Worm (Caenorhabditis elegans) whole organism, mixed stage, embryonic: Measurements from ENCODE around the gene asp-12.
A peak's percentile ranks its signal among the peaks of the same experiment; 100 is the strongest.

ENCODE experiments used
- M03D4.4 ChIP-seq: sonication (generic microtip); optimal IDR thresholded peaks from 2 replicates; lab custom pipeline; 2017; ENCODE audit warnings: mild to moderate bottlenecking, missing genetic modification characterization, missing compliant biosample characterization
- bed-3 ChIP-seq: fragments of 200-800 bp; sonication (Bioruptor generic); optimal IDR thresholded peaks from 3 replicates; lab custom pipeline; 2018; ENCODE audit warnings: mild to moderate bottlenecking, missing genetic modification characterization, moderate library complexity, missing compliant biosample characterization
- blmp-1 ChIP-seq: fragments of 150-350 bp; optimal IDR thresholded peaks from 2 replicates; lab custom pipeline; 2014; ENCODE audit warnings: missing biosample characterization, missing genetic modification characterization
- ceh-39 ChIP-seq: fragments of 150-350 bp; optimal IDR thresholded peaks from 2 replicates; lab custom pipeline; 2014; ENCODE audit warnings: missing biosample characterization, missing genetic modification characterization
- ceh-83 ChIP-seq: fragments of 200-800 bp; sonication (Bioruptor generic); optimal IDR thresholded peaks from 2 replicates; lab custom pipeline; 2018; ENCODE audit warnings: mild to moderate bottlenecking, missing genetic modification characterization, missing compliant biosample characterization
- ces-1 ChIP-seq: fragments of 150-350 bp; optimal IDR thresholded peaks from 2 replicates; lab custom pipeline; 2014; ENCODE audit warnings: missing biosample characterization, missing genetic modification reagents, missing genetic modification characterization
- cnd-1 ChIP-seq: fragments of 200-800 bp; sonication (Bioruptor generic); optimal IDR thresholded peaks from 2 replicates; lab custom pipeline; 2018; ENCODE audit warnings: mild to moderate bottlenecking, missing genetic modification characterization, missing compliant biosample characterization
- elt-1 ChIP-seq: sonication (generic microtip); optimal IDR thresholded peaks from 2 replicates; lab custom pipeline; 2017; ENCODE audit warnings: missing genetic modification characterization, mild to moderate bottlenecking, missing compliant biosample characterization, antibody characterized with exemption, moderate library complexity, borderline replicate concordance; ENCODE audit not compliant: insufficient read depth
- flh-1 ChIP-seq: fragments of 200-800 bp; sonication (Bioruptor generic); optimal IDR thresholded peaks from 2 replicates; lab custom pipeline; 2018; ENCODE audit warnings: mild to moderate bottlenecking, missing genetic modification characterization, moderate library complexity, missing compliant biosample characterization
- ham-2 ChIP-seq: fragments of 200-800 bp; sonication (Bioruptor generic); optimal IDR thresholded peaks from 2 replicates; lab custom pipeline; 2018; ENCODE audit warnings: mild to moderate bottlenecking, missing genetic modification characterization, missing compliant biosample characterization
- lin-13 ChIP-seq: fragments of 150-350 bp; optimal IDR thresholded peaks from 2 replicates; lab custom pipeline; 2014; ENCODE audit warnings: missing biosample characterization, missing genetic modification characterization
- lin-32 ChIP-seq: fragments of 200-800 bp; sonication (Bioruptor generic); optimal IDR thresholded peaks from 2 replicates; lab custom pipeline; 2018; ENCODE audit warnings: mild to moderate bottlenecking, missing genetic modification characterization, missing compliant biosample characterization
- lsy-2 ChIP-seq: fragments of 150-350 bp; optimal IDR thresholded peaks from 2 replicates; lab custom pipeline; 2014; ENCODE audit warnings: missing biosample characterization, missing genetic modification characterization
- mab-5 ChIP-seq: fragments of 150-350 bp; optimal IDR thresholded peaks from 2 replicates; lab custom pipeline; 2014; ENCODE audit warnings: missing biosample characterization, missing genetic modification characterization
- mep-1 ChIP-seq: fragments of 150-350 bp; optimal IDR thresholded peaks from 2 replicates; lab custom pipeline; 2017; ENCODE audit warnings: missing biosample characterization, missing genetic modification reagents, missing genetic modification characterization, inconsistent platforms
- mls-2 ChIP-seq: sonication (generic microtip); optimal IDR thresholded peaks from 2 replicates; lab custom pipeline; 2016; ENCODE audit warnings: mild to moderate bottlenecking, missing genetic modification characterization, moderate library complexity, missing compliant biosample characterization
- nhr-12 ChIP-seq: fragments of 150-350 bp; optimal IDR thresholded peaks from 2 replicates; lab custom pipeline; 2014; ENCODE audit warnings: missing biosample characterization, missing genetic modification characterization
- nhr-237 ChIP-seq: fragments of 150-350 bp; optimal IDR thresholded peaks from 2 replicates; lab custom pipeline; 2014; ENCODE audit warnings: missing biosample characterization, missing genetic modification characterization
- nhr-28 ChIP-seq: fragments of 150-350 bp; optimal IDR thresholded peaks from 2 replicates; lab custom pipeline; 2014; ENCODE audit warnings: missing biosample characterization, missing genetic modification characterization
- pha-4 ChIP-seq: fragments of 150-350 bp; optimal IDR thresholded peaks from 2 replicates; lab custom pipeline; 2018; ENCODE audit warnings: missing biosample characterization, missing genetic modification reagents, missing genetic modification characterization
- sem-2 ChIP-seq: fragments of 200-800 bp; sonication (Bioruptor generic); optimal IDR thresholded peaks from 2 replicates; lab custom pipeline; 2018; ENCODE audit warnings: mild to moderate bottlenecking, missing genetic modification characterization, missing compliant biosample characterization
- snpc-4 ChIP-seq: fragments of 150-350 bp; optimal IDR thresholded peaks from 2 replicates; lab custom pipeline; 2014; ENCODE audit warnings: missing biosample characterization, missing genetic modification characterization
- tbx-8 ChIP-seq: fragments of 200-800 bp; sonication (Bioruptor generic); optimal IDR thresholded peaks from 2 replicates; lab custom pipeline; 2018; ENCODE audit warnings: mild to moderate bottlenecking, missing genetic modification characterization, moderate library complexity, missing compliant biosample characterization
- unc-120 ChIP-seq: sonication (generic microtip); optimal IDR thresholded peaks from 2 replicates; lab custom pipeline; 2017; ENCODE audit warnings: missing genetic modification characterization, missing compliant biosample characterization; ENCODE audit not compliant: poor library complexity, severe bottlenecking
- unc-62 ChIP-seq: fragments of 150-350 bp; optimal IDR thresholded peaks from 2 replicates; lab custom pipeline; 2014; ENCODE audit warnings: missing biosample characterization, missing genetic modification reagents, missing genetic modification characterization
- zip-8 ChIP-seq: fragments of 150-350 bp; optimal IDR thresholded peaks from 2 replicates; lab custom pipeline; 2014; ENCODE audit warnings: missing biosample characterization, missing genetic modification characterization
- ztf-11 ChIP-seq: fragments of 150-350 bp; optimal IDR thresholded peaks from 2 replicates; lab custom pipeline; 2014; ENCODE audit warnings: missing biosample characterization, missing genetic modification characterization

Gene asp-12

ce11 chrV:8297504-8297903 is 28.5 kb downstream of the asp-12 start, which contains the start of gene W02D7.4:
TSS of gene W02D7.4 (minus strand) at chrV:8297604.
- no peak for TF ChIP-seq mls-2
- TF ChIP-seq unc-120, result no peak
- TF ChIP-seq ceh-83 (GFP tag; lab: Kevin White, UChicago), result no peak
- no peak for TF ChIP-seq lsy-2 (tag; lab: Kevin White, UChicago)
- TF ChIP-seq flh-1, result no peak
- no peak for TF ChIP-seq bed-3

ce11 chrV:8299191-8299854 is 30.3 kb downstream of the asp-12 start, which contains the start of gene W02D7.5:
TSS of gene W02D7.5 (minus strand) at chrV:8299241.
- TF ChIP-seq lin-13 (tag; lab: Kevin White, UChicago), result no peak
- no peak for TF ChIP-seq ceh-39 (tag; lab: Kevin White, UChicago)
- TF ChIP-seq nhr-12 (tag; lab: Kevin White, UChicago), result no peak
- no peak for TF ChIP-seq ces-1 (GFP tag; lab: Kevin White, UChicago)
- TF ChIP-seq lin-32 (GFP tag; lab: Kevin White, UChicago), result no peak

- TF ChIP-seq mep-1 (tag; lab: Kevin White, UChicago), result peak; percentile 9
- TF ChIP-seq cnd-1, result no peak
Measured at ce11 chrV:8300935-8301535, 32.0 kb downstream of the asp-12 start, which contains the start of gene W02D7.6. TSS of gene W02D7.6 (minus strand) at chrV:8301507.

ce11 chrV:8302522-8302921 is 33.5 kb downstream of the asp-12 start, which contains the start of gene sel-9:
TSS of gene sel-9 (minus strand) at chrV:8302580.
- TF ChIP-seq ceh-83 (GFP tag; lab: Kevin White, UChicago), result no peak
- no peak for TF ChIP-seq mls-2
- peak; percentile 5 for TF ChIP-seq unc-120
- TF ChIP-seq nhr-237 (tag; lab: Kevin White, UChicago), result peak; percentile 35
- TF ChIP-seq ztf-11, result no peak
- peak; percentile 15 for TF ChIP-seq lsy-2 (tag; lab: Kevin White, UChicago)
- TF ChIP-seq nhr-28, result no peak
- peak; percentile 39 for TF ChIP-seq mep-1 (tag; lab: Kevin White, UChicago)

- TF ChIP-seq bed-3, result no peak
Measured at ce11 chrV:8304461-8305195, 35.6 kb downstream of the asp-12 start, which contains the start of gene W02D7.11. TSS of gene W02D7.11 (minus strand) at chrV:8304511.

ce11 chrV:8305940-8306339 is 36.9 kb downstream of the asp-12 start:
- TF ChIP-seq ces-1 (GFP tag; lab: Kevin White, UChicago) (no peak), lin-32 (GFP tag; lab: Kevin White, UChicago) (no peak), mep-1 (tag; lab: Kevin White, UChicago) (no peak), unc-62 (GFP tag; lab: Kevin White, UChicago) (no peak), elt-1 (tag; lab: Kevin White, UChicago) (no peak), nhr-237 (tag; lab: Kevin White, UChicago) (no peak), ceh-83 (GFP tag; lab: Kevin White, UChicago) (no peak), mab-5 (no peak), tbx-8 (no peak), lin-13 (tag; lab: Kevin White, UChicago) (no peak), nhr-28 (no peak), unc-120 (no peak), sem-2 (GFP tag; lab: Kevin White, UChicago) (no peak), blmp-1 (tag; lab: Kevin White, UChicago) (no peak), ham-2 (GFP tag; lab: Kevin White, UChicago) (no peak), M03D4.4 (tag; lab: Kevin White, UChicago) (no peak), pha-4 (tag; lab: Kevin White, UChicago) (no peak), zip-8 (tag; lab: Kevin White, UChicago) (no peak), snpc-4 (tag; lab: Kevin White, UChicago) (no peak)
- TF ChIP-seq, all 35 proteins: peak for 0
